Fruit fly (Drosophila melanogaster) whole organism, embryonic: ENCODE results near the gene ssh.
A peak's percentile ranks its signal among the peaks of the same experiment; 100 is the strongest.

Experiments used
- BEAF-32 ChIP-seq: fragments of 200-800 bp; sonication (Bioruptor generic); optimal IDR thresholded peaks from 3 replicates; lab custom pipeline; 2017; ENCODE audit warnings: missing biosample characterization, missing genetic modification characterization, mild to moderate bottlenecking, moderate library complexity, missing genetic modification reagents
- CG11456 ChIP-seq: fragments of 200-800 bp; sonication (Bioruptor generic); IDR thresholded peaks from 3 replicates; pipeline ENCODE4 v1.3.6; 2022; ENCODE audit warnings: missing biosample characterization, missing genetic modification characterization
- CG13624 ChIP-seq: fragments of 200-800 bp; sonication (Bioruptor generic); optimal IDR thresholded peaks from 2 replicates; lab custom pipeline; 2016; ENCODE audit warnings: missing biosample characterization, missing genetic modification characterization
- CG14667 ChIP-seq: fragments of 200-800 bp; sonication (Bioruptor generic); IDR thresholded peaks from 2 replicates; pipeline ENCODE4 v1.3.6; 2022; ENCODE audit warnings: missing biosample characterization, missing genetic modification characterization
- CG14965 ChIP-seq: fragments of 200-800 bp; sonication (Bioruptor generic); optimal IDR thresholded peaks from 2 replicates; lab custom pipeline; 2016; ENCODE audit warnings: missing biosample characterization, missing genetic modification characterization, borderline replicate concordance
- CG15601 ChIP-seq: fragments of 200-800 bp; sonication (Bioruptor generic); optimal IDR thresholded peaks from 3 replicates; lab custom pipeline; 2019; ENCODE audit warnings: missing biosample characterization, mild to moderate bottlenecking, missing genetic modification characterization, moderate library complexity
- CG15696 ChIP-seq: fragments of 200-800 bp; sonication (Bioruptor generic); optimal IDR thresholded peaks from 2 replicates; lab custom pipeline; 2019; ENCODE audit warnings: missing biosample characterization, mild to moderate bottlenecking, missing genetic modification characterization, moderate library complexity
- CG1603 ChIP-seq: fragments of 200-800 bp; sonication (Bioruptor generic); optimal IDR thresholded peaks from 2 replicates; lab custom pipeline; 2019; ENCODE audit warnings: missing biosample characterization, mild to moderate bottlenecking, missing genetic modification characterization, moderate library complexity
- CG16779 ChIP-seq: fragments of 200-800 bp; sonication (Bioruptor generic); IDR thresholded peaks from 2 replicates; pipeline ENCODE4 v1.3.6; 2022; ENCODE audit warnings: missing biosample characterization, missing genetic modification characterization
- CG17328 ChIP-seq: fragments of 200-800 bp; sonication (Bioruptor generic); IDR thresholded peaks from 2 replicates; pipeline ENCODE4 v1.3.6; 2022; ENCODE audit warnings: missing biosample characterization, missing genetic modification characterization
- CG17359 ChIP-seq: fragments of 200-800 bp; sonication (Bioruptor generic); optimal IDR thresholded peaks from 3 replicates; lab custom pipeline; 2018; ENCODE audit warnings: missing biosample characterization, mild to moderate bottlenecking, missing genetic modification characterization, moderate library complexity
- CG18011 ChIP-seq: fragments of 200-800 bp; sonication (Bioruptor generic); optimal IDR thresholded peaks from 2 replicates; lab custom pipeline; 2017; ENCODE audit warnings: missing biosample characterization, missing genetic modification characterization, mild to moderate bottlenecking, moderate library complexity, missing genotype
- CG18476 ChIP-seq: fragments of 200-800 bp; sonication (Bioruptor generic); optimal IDR thresholded peaks from 2 replicates; lab custom pipeline; 2016; ENCODE audit warnings: missing biosample characterization, mild to moderate bottlenecking, missing genetic modification characterization
- CG18619 ChIP-seq: fragments of 200-800 bp; sonication (Bioruptor generic); optimal IDR thresholded peaks from 3 replicates; lab custom pipeline; 2017; ENCODE audit warnings: missing biosample characterization, mild to moderate bottlenecking, missing genetic modification characterization
- CG32532 ChIP-seq: fragments of 200-800 bp; sonication (Bioruptor generic); IDR thresholded peaks from 2 replicates; pipeline ENCODE4 v1.3.6; 2022; ENCODE audit warnings: missing biosample characterization, missing genetic modification characterization
- CG43689 ChIP-seq: fragments of 200-800 bp; sonication (Bioruptor generic); IDR thresholded peaks from 2 replicates; pipeline ENCODE4 v1.3.6; 2022; ENCODE audit warnings: missing biosample characterization, missing genetic modification characterization
- CG9609 ChIP-seq: fragments of 200-800 bp; sonication (Bioruptor generic); optimal IDR thresholded peaks from 3 replicates; lab custom pipeline; 2016; ENCODE audit warnings: missing biosample characterization, missing genetic modification characterization
- CG9876 ChIP-seq: fragments of 200-800 bp; sonication (Bioruptor generic); optimal IDR thresholded peaks from 2 replicates; lab custom pipeline; 2016; ENCODE audit warnings: missing biosample characterization, missing genetic modification characterization
- Dll ChIP-seq: fragments of 200-800 bp; sonication (Bioruptor generic); IDR thresholded peaks from 4 replicates; pipeline ENCODE4 v1.3.6; 2022; ENCODE audit warnings: missing biosample characterization, missing genetic modification characterization; ENCODE audit not compliant: partially characterized antibody
- Doc2 ChIP-seq: fragments of 200-800 bp; sonication (Bioruptor generic); IDR thresholded peaks from 2 replicates; pipeline ENCODE4 v1.3.6; 2022; ENCODE audit warnings: missing biosample characterization, missing genetic modification characterization
- ERR ChIP-seq: fragments of 200-800 bp; sonication (Bioruptor generic); optimal IDR thresholded peaks from 2 replicates; lab custom pipeline; 2016; ENCODE audit warnings: missing biosample characterization, missing genetic modification characterization
- Fer1 ChIP-seq: fragments of 200-800 bp; sonication (Bioruptor generic); optimal IDR thresholded peaks from 2 replicates; lab custom pipeline; 2017; ENCODE audit warnings: missing biosample characterization, mild to moderate bottlenecking, missing genetic modification characterization
- Hr39 ChIP-seq: fragments of >200 bp; optimal IDR thresholded peaks from 2 replicates; lab custom pipeline; 2017
- Jarid2 ChIP-seq: fragments of 200-800 bp; sonication (Bioruptor generic); optimal IDR thresholded peaks from 3 replicates; lab custom pipeline; 2017; ENCODE audit warnings: mild to moderate bottlenecking, missing biosample characterization, missing genetic modification reagents, missing genetic modification characterization
- Lim3 ChIP-seq: fragments of 200-800 bp; sonication (Bioruptor generic); IDR thresholded peaks from 2 replicates; pipeline ENCODE4 v1.3.6; 2022; ENCODE audit warnings: missing biosample characterization, missing genetic modification characterization
- MBD-R2 ChIP-seq: fragments of 200-800 bp; sonication (Bioruptor generic); IDR thresholded peaks from 2 replicates; pipeline ENCODE4 v1.3.6; 2022; ENCODE audit warnings: missing biosample characterization, missing genetic modification characterization
- Max ChIP-seq: fragments of 200-800 bp; sonication (Bioruptor generic); optimal IDR thresholded peaks from 2 replicates; lab custom pipeline; 2016; ENCODE audit warnings: missing biosample characterization, mild to moderate bottlenecking, missing genetic modification characterization
- Mes4 ChIP-seq: fragments of 200-800 bp; sonication (Bioruptor generic); optimal IDR thresholded peaks from 2 replicates; lab custom pipeline; 2016; ENCODE audit warnings: missing biosample characterization, missing genetic modification characterization
- Optix ChIP-seq: fragments of 200-800 bp; sonication (Bioruptor generic); IDR thresholded peaks from 3 replicates; pipeline ENCODE4 v1.3.6; 2022; ENCODE audit warnings: missing biosample characterization, missing genetic modification characterization
- PHDP ChIP-seq: fragments of 200-800 bp; sonication (Bioruptor generic); optimal IDR thresholded peaks from 3 replicates; lab custom pipeline; 2018; ENCODE audit warnings: missing biosample characterization, mild to moderate bottlenecking, missing genetic modification characterization, moderate library complexity
- Sox102F ChIP-seq: fragments of 200-800 bp; sonication (Bioruptor generic); optimal IDR thresholded peaks from 2 replicates; lab custom pipeline; 2018; ENCODE audit warnings: missing biosample characterization, mild to moderate bottlenecking, missing genetic modification characterization, moderate library complexity
- Ssrp ChIP-seq: fragments of 200-800 bp; sonication (Bioruptor generic); optimal IDR thresholded peaks from 2 replicates; lab custom pipeline; 2018; ENCODE audit warnings: missing biosample characterization, mild to moderate bottlenecking, missing genetic modification characterization, moderate library complexity
- ase ChIP-seq: fragments of 200-800 bp; sonication (Bioruptor generic); IDR thresholded peaks from 3 replicates; pipeline ENCODE4 v1.3.6; 2022; ENCODE audit warnings: missing biosample characterization, missing genetic modification characterization
- cas ChIP-seq: fragments of 200-800 bp; sonication (Bioruptor generic); IDR thresholded peaks from 2 replicates; pipeline ENCODE4 v1.3.6; 2022; ENCODE audit warnings: missing biosample characterization, missing genetic modification characterization
- chm ChIP-seq: fragments of 200-800 bp; sonication (Bioruptor generic); IDR thresholded peaks from 2 replicates; pipeline ENCODE4 v1.3.6; 2022; ENCODE audit warnings: missing biosample characterization, missing genetic modification characterization
- crp ChIP-seq, 2 experiments: fragments of 200-800 bp; sonication (Bioruptor generic); optimal IDR thresholded peaks; 2 replicates in 1 of 2; 3 replicates in 1 of 2; lab custom pipeline; 2017; ENCODE audit warnings: missing biosample characterization in 2 of 2, missing genetic modification characterization in 2 of 2, mild to moderate bottlenecking in 1 of 2, moderate library complexity in 1 of 2
- dmrt11E ChIP-seq: fragments of 200-800 bp; sonication (Bioruptor generic); optimal IDR thresholded peaks from 3 replicates; lab custom pipeline; 2018; ENCODE audit warnings: missing biosample characterization, mild to moderate bottlenecking, missing genetic modification characterization, moderate library complexity
- fd96Cb ChIP-seq: fragments of 200-800 bp; sonication (Bioruptor generic); optimal IDR thresholded peaks from 2 replicates; lab custom pipeline; 2018; ENCODE audit warnings: missing biosample characterization, mild to moderate bottlenecking, missing genetic modification characterization, moderate library complexity
- grn ChIP-seq: fragments of 200-800 bp; sonication (Bioruptor generic); optimal IDR thresholded peaks from 3 replicates; lab custom pipeline; 2017; ENCODE audit warnings: missing biosample characterization, missing genetic modification characterization
- kni ChIP-seq: fragments of 200-800 bp; sonication (Bioruptor generic); optimal IDR thresholded peaks from 3 replicates; lab custom pipeline; 2017; ENCODE audit warnings: mild to moderate bottlenecking, missing biosample characterization, missing genetic modification reagents, missing genetic modification characterization
- lab ChIP-seq: fragments of 200-800 bp; sonication (Bioruptor generic); optimal IDR thresholded peaks from 3 replicates; lab custom pipeline; 2017; ENCODE audit warnings: missing biosample characterization, missing genetic modification characterization, mild to moderate bottlenecking, moderate library complexity, missing genetic modification reagents
- maf-S ChIP-seq: fragments of 200-800 bp; sonication (Bioruptor generic); optimal IDR thresholded peaks from 2 replicates; lab custom pipeline; 2016; ENCODE audit warnings: missing biosample characterization, missing genetic modification characterization
- nmo ChIP-seq: fragments of 200-800 bp; sonication (Bioruptor generic); optimal IDR thresholded peaks from 2 replicates; lab custom pipeline; 2018; ENCODE audit warnings: missing biosample characterization, mild to moderate bottlenecking, missing genetic modification characterization, moderate library complexity
- nom ChIP-seq: fragments of 200-800 bp; sonication (Bioruptor generic); optimal IDR thresholded peaks from 2 replicates; lab custom pipeline; 2017; ENCODE audit warnings: missing biosample characterization, missing genetic modification characterization, mild to moderate bottlenecking, moderate library complexity, missing genetic modification reagents
- pho ChIP-seq: fragments of 200-800 bp; sonication (Bioruptor generic); optimal IDR thresholded peaks from 2 replicates; lab custom pipeline; 2016; ENCODE audit warnings: missing biosample characterization, missing genetic modification characterization
- sens ChIP-seq: fragments of 200-800 bp; sonication (Bioruptor generic); peaks from one replicate; lab custom pipeline; 2016; ENCODE audit warnings: missing biosample characterization, missing genetic modification characterization
- slp2 ChIP-seq: fragments of 200-800 bp; sonication (Bioruptor generic); optimal IDR thresholded peaks from 2 replicates; lab custom pipeline; 2016; ENCODE audit warnings: missing biosample characterization, missing genetic modification characterization
- tna ChIP-seq: fragments of 200-800 bp; sonication (Bioruptor generic); IDR thresholded peaks from 2 replicates; pipeline ENCODE4 v1.3.6; 2022; ENCODE audit warnings: missing biosample characterization, missing genetic modification characterization; ENCODE audit not compliant: partially characterized antibody
- trh ChIP-seq: fragments of 200-800 bp; sonication (Bioruptor generic); optimal IDR thresholded peaks from 2 replicates; lab custom pipeline; 2016; ENCODE audit warnings: missing biosample characterization, missing genetic modification characterization

The ssh gene

dm6 chr3R:24944920-24945853 lies at the start of gene ssh, which contains the start of gene Nmnat (continued):
- no peak for TF ChIP-seq CG32532 (GFP tag; lab: Robert Waterston, UW)
- peak; percentile 81 for TF ChIP-seq nmo (GFP tag; lab: Kevin White, UChicago)
- no peak for TF ChIP-seq maf-S (GFP tag; lab: Kevin White, UChicago)
- TF ChIP-seq Sox102F: no peak
- peak; percentile 65; the same call in 1 of the 2 replicates for TF ChIP-seq tna (GFP tag; lab: Robert Waterston, UW)
- TF ChIP-seq CG11456 (GFP tag; lab: Robert Waterston, UW): no peak
- TF ChIP-seq CG18011 (GFP tag; lab: Kevin White, UChicago): no peak
- TF ChIP-seq CG9876 (GFP tag; lab: Kevin White, UChicago): no peak
- TF ChIP-seq CG17359: no peak
- no peak for TF ChIP-seq PHDP (tag; lab: Kevin White, UChicago)
- TF ChIP-seq dmrt11E (tag; lab: Kevin White, UChicago): peak; percentile 40
- no peak for TF ChIP-seq lab (GFP tag; lab: Kevin White, UChicago)
- TF ChIP-seq sens (GFP tag; lab: Kevin White, UChicago): peak; percentile 88
- TF ChIP-seq pho (GFP tag; lab: Kevin White, UChicago): peak; percentile 41
- TF ChIP-seq Dll (GFP tag; lab: Robert Waterston, UW): peak; percentile 95
- no peak for TF ChIP-seq CG14667 (GFP tag; lab: Robert Waterston, UW)
- no peak for TF ChIP-seq Doc2 (GFP tag; lab: Robert Waterston, UW)
- no peak for TF ChIP-seq nom
- TF ChIP-seq fd96Cb (tag; lab: Kevin White, UChicago): no peak
- TF ChIP-seq cas (GFP tag; lab: Robert Waterston, UW): no peak
- peak; percentile 29 for TF ChIP-seq CG1603
- TF ChIP-seq crp (GFP tag; optimal IDR thresholded peaks at IDR 0.05; lab: Kevin White, UChicago): peak; percentile 98 to 100
- peak; percentile 9 for TF ChIP-seq CG9609
- no peak for TF ChIP-seq Mes4 (GFP tag; lab: Kevin White, UChicago)
- TF ChIP-seq grn (GFP tag; lab: Kevin White, UChicago): no peak
- TF ChIP-seq Hr39 (lab: Kevin White, UChicago): no peak
- TF ChIP-seq Ssrp (tag; lab: Kevin White, UChicago): no peak
- peak; percentile 2 for TF ChIP-seq slp2 (GFP tag; lab: Kevin White, UChicago)
- TF ChIP-seq Max (GFP tag; lab: Kevin White, UChicago): peak; percentile 48
- no peak for TF ChIP-seq chm
- no peak for TF ChIP-seq CG15601
- no peak for TF ChIP-seq CG18476 (GFP tag; lab: Kevin White, UChicago)
- TF ChIP-seq CG14965 (GFP tag; lab: Kevin White, UChicago): no peak
- TF ChIP-seq CG13624 (GFP tag; lab: Kevin White, UChicago): peak; percentile 53
- no peak for TF ChIP-seq ase (GFP tag; lab: Robert Waterston, UW)
- no peak for TF ChIP-seq Lim3
- TF ChIP-seq Fer1: no peak
- peak; percentile 11 for TF ChIP-seq CG15696
- TF ChIP-seq MBD-R2: peak; percentile 92
- no peak for TF ChIP-seq CG16779
- TF ChIP-seq CG18619 (GFP tag; lab: Kevin White, UChicago): peak; percentile 26
- TF ChIP-seq CG43689 (GFP tag; lab: Robert Waterston, UW): no peak
- TF ChIP-seq Optix (GFP tag; lab: Robert Waterston, UW): no peak
- TF ChIP-seq trh (GFP tag; lab: Kevin White, UChicago): no peak
- no peak for TF ChIP-seq CG17328 (GFP tag; lab: Robert Waterston, UW)
- no peak for TF ChIP-seq Jarid2 (GFP tag; lab: Kevin White, UChicago)
- TF ChIP-seq ERR (GFP tag; lab: Kevin White, UChicago): no peak
- TF ChIP-seq kni (GFP tag; lab: Kevin White, UChicago): no peak
- TF ChIP-seq BEAF-32 (GFP tag; lab: Kevin White, UChicago): peak; percentile 97
